Fruit fly (Drosophila melanogaster): ENCODE data around the gene RpS6.

RpS6 gene

DNA sequence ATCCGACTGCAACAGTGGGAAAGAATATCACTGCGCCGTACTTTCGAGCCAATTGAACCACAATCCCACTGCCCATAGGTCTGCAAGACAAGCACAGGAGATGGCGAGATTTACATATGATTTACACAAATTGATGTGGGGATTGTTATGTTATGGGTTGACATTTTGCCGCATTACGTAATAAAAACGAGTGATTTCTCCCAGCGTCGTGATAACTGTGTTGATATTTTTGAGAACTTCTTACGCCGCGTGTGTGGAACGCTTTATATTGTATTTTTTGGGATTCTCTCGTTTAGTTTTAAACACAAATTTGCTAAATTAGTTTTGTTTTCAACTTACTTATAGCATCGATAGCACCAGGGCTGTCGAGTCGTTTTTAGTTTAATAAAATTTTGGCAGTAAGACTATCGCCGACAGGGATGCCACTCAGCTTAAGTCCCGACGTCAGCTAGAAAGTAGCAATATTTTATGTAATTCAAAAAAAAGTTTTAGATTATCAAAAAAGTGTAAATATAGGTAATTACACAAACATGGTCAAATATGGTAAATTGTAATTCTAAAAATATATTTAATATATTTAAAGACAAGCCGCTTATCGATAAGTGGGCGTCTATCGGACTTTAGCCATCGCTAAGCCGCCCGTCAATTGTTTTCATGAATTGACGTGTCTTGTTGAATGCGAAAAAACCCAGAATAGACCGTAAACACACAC is 7.6 kb downstream of the RpS6 start, which contains the start of the genes CG45089, ND-MNLL and p115 (continued):
- TF ChIP-seq Mrtf (GFP tag; IDR thresholded peaks at IDR 0.05), result no peak
- peak; percentile 42; the same call in 1 of the 2 replicates for TF ChIP-seq CG6272 (GFP tag; IDR thresholded peaks at IDR 0.05)
- TF ChIP-seq CG4707 (GFP tag; optimal IDR thresholded peaks at IDR 0.05), result no peak
- TF ChIP-seq CG13424 (tag; optimal IDR thresholded peaks at IDR 0.05), result peak; percentile 72
- TF ChIP-seq dmrt11E (tag; optimal IDR thresholded peaks at IDR 0.05), result peak; percentile 56
- no peak for TF ChIP-seq CG15011 (GFP tag; optimal IDR thresholded peaks at IDR 0.05)
- TF ChIP-seq pan (optimal IDR thresholded peaks at IDR 0.05), result no peak
- TF ChIP-seq pan (GFP tag; optimal IDR thresholded peaks at IDR 0.05 in 1 of 2, IDR thresholded peaks at IDR 0.05 in 1 of 2), result peak in 1 of 2 experiments; percentile 20
- peak; percentile 24 for TF ChIP-seq CG10462 (GFP tag; optimal IDR thresholded peaks at IDR 0.05)
- TF ChIP-seq Lpt (GFP tag; optimal IDR thresholded peaks at IDR 0.05), result no peak
- peak; percentile 52 for TF ChIP-seq PHDP (tag; optimal IDR thresholded peaks at IDR 0.05)
- TF ChIP-seq dan (GFP tag; IDR thresholded peaks at IDR 0.05), result no peak
- no peak for TF ChIP-seq prd (optimal IDR thresholded peaks at IDR 0.05)
- TF ChIP-seq prd (GFP tag; IDR thresholded peaks at IDR 0.05), result peak; percentile 65
- no peak for TF ChIP-seq zf30C (GFP tag; optimal IDR thresholded peaks at IDR 0.05)
- TF ChIP-seq Neu2 (GFP tag; optimal IDR thresholded peaks at IDR 0.05; ENCODE audit: borderline replicate concordance), result no peak
- TF ChIP-seq Hr78 (GFP tag; optimal IDR thresholded peaks at IDR 0.05), result no peak
- TF ChIP-seq unc-4 (GFP tag; IDR thresholded peaks at IDR 0.05; ENCODE audit: partially characterized antibody), result peak; percentile 65; the same call in 1 of the 2 replicates
- no peak for TF ChIP-seq CG12769 (tag; optimal IDR thresholded peaks at IDR 0.05)
- TF ChIP-seq CoRest (tag; optimal IDR thresholded peaks at IDR 0.05), result peak; percentile 64
- peak; percentile 1 for TF ChIP-seq CG6254 (GFP tag; optimal IDR thresholded peaks at IDR 0.05)
- TF ChIP-seq CG3163 (GFP tag; optimal IDR thresholded peaks at IDR 0.05), result no peak
- TF ChIP-seq CG13624 (GFP tag; optimal IDR thresholded peaks at IDR 0.05), result peak; percentile 53
- peak; percentile 63 for TF ChIP-seq Fer1 (GFP tag; optimal IDR thresholded peaks at IDR 0.05)
- no peak for TF ChIP-seq repo (GFP tag; optimal IDR thresholded peaks at IDR 0.05)
- peak; percentile 77 for TF ChIP-seq CG17829 (tag; optimal IDR thresholded peaks at IDR 0.05)
- peak; percentile 43 for TF ChIP-seq corto (GFP tag; optimal IDR thresholded peaks at IDR 0.05)
- TF ChIP-seq E2f1 (GFP tag; IDR thresholded peaks at IDR 0.05), result no peak
- peak; percentile 66 for TF ChIP-seq CG15514 (GFP tag; optimal IDR thresholded peaks at IDR 0.05)
- no peak for TF ChIP-seq CG4360 (GFP tag; IDR thresholded peaks at IDR 0.05)
- no peak for TF ChIP-seq stc (GFP tag; IDR thresholded peaks at IDR 0.05)
- peak; percentile 61 for TF ChIP-seq inv (GFP tag; IDR thresholded peaks at IDR 0.05; ENCODE audit: partially characterized antibody)
- TF ChIP-seq CG8944 (GFP tag; optimal IDR thresholded peaks at IDR 0.05), result no peak
- TF ChIP-seq CG5180 (GFP tag; optimal IDR thresholded peaks at IDR 0.05), result no peak
- TF ChIP-seq ara (GFP tag; IDR thresholded peaks at IDR 0.05), result no peak
- no peak for TF ChIP-seq hkb (optimal IDR thresholded peaks at IDR 0.05)
- peak; percentile 49 for TF ChIP-seq hkb (GFP tag; IDR thresholded peaks at IDR 0.05)
- peak; percentile 14 for TF ChIP-seq dm (GFP tag; optimal IDR thresholded peaks at IDR 0.05)
- TF ChIP-seq nom (GFP tag; optimal IDR thresholded peaks at IDR 0.05), result no peak
- no peak for TF ChIP-seq CG8765 (GFP tag; IDR thresholded peaks at IDR 0.05)
- TF ChIP-seq CG6654 (GFP tag; optimal IDR thresholded peaks at IDR 0.05), result no peak
- no peak for TF ChIP-seq BtbVII (GFP tag; optimal IDR thresholded peaks at IDR 0.05)
- no peak for TF ChIP-seq CG3726 (GFP tag; IDR thresholded peaks at IDR 0.05)
- no peak for TF ChIP-seq Lim3 (GFP tag; IDR thresholded peaks at IDR 0.05)
- peak; percentile 61 for TF ChIP-seq grau (tag; optimal IDR thresholded peaks at IDR 0.05)
- peak; percentile 35; the same call in 1 of the 3 replicates for TF ChIP-seq hb (GFP tag; IDR thresholded peaks at IDR 0.05; ENCODE audit: partially characterized antibody)
- no peak for TF ChIP-seq CG10274 (GFP tag; optimal IDR thresholded peaks at IDR 0.05)
- peak; percentile 59 for TF ChIP-seq stwl (tag; optimal IDR thresholded peaks at IDR 0.05)
- peak; percentile 87 for TF ChIP-seq trem (tag; optimal IDR thresholded peaks at IDR 0.05)
- TF ChIP-seq Nf-YC (tag; optimal IDR thresholded peaks at IDR 0.05), result peak; percentile 62

Data from whole organism, embryonic.